Worm (Caenorhabditis elegans) whole organism, L3 larva: Measurements from ENCODE around the gene vab-23.
A peak's percentile ranks its signal among the peaks of the same experiment; 100 is the strongest.

Source experiments
- R02D3.7 ChIP-seq: fragments of 150-350 bp; optimal IDR thresholded peaks from 2 replicates; lab custom pipeline; 2014; ENCODE audit warnings: missing biosample characterization, missing genetic modification characterization
- aly-2 ChIP-seq: fragments of 150-350 bp; optimal IDR thresholded peaks from 2 replicates; lab custom pipeline; 2014; ENCODE audit warnings: missing biosample characterization, missing genetic modification characterization
- ceh-16 ChIP-seq: sonication (generic microtip); optimal IDR thresholded peaks from 2 replicates; lab custom pipeline; 2017; ENCODE audit warnings: missing biosample characterization, missing genetic modification characterization
- ceh-9 ChIP-seq: sonication (generic microtip); optimal IDR thresholded peaks from 2 replicates; lab custom pipeline; 2018; ENCODE audit warnings: missing biosample characterization, missing genetic modification characterization
- daf-12 ChIP-seq: fragments of 150-350 bp; optimal IDR thresholded peaks from 2 replicates; lab custom pipeline; 2014; ENCODE audit warnings: missing biosample characterization, missing genetic modification reagents, missing genetic modification characterization
- egl-27 ChIP-seq: sonication (generic microtip); optimal IDR thresholded peaks from 4 replicates; lab custom pipeline; 2017; ENCODE audit warnings: missing biosample characterization, missing genetic modification reagents, missing genetic modification characterization
- elt-1 ChIP-seq: fragments of 150-350 bp; optimal IDR thresholded peaks from 2 replicates; lab custom pipeline; 2014; ENCODE audit warnings: missing biosample characterization, missing genetic modification characterization
- elt-3 ChIP-seq, 3 experiments: fragments of 150-350 bp in 1 of 3; sonication (generic microtip) in 2 of 3; optimal IDR thresholded peaks; 2 replicates in 2 of 3; 4 replicates in 1 of 3; lab custom pipeline; 2014 to 2017; ENCODE audit warnings: missing biosample characterization in 3 of 3, missing genetic modification characterization in 3 of 3
- fkh-2 ChIP-seq: fragments of 150-350 bp; optimal IDR thresholded peaks from 2 replicates; lab custom pipeline; 2014; ENCODE audit warnings: missing biosample characterization, missing genetic modification reagents, missing genetic modification characterization
- jun-1 ChIP-seq: fragments of 150-350 bp; optimal IDR thresholded peaks from 2 replicates; lab custom pipeline; 2014; ENCODE audit warnings: missing biosample characterization, missing genetic modification reagents, missing genetic modification characterization
- lsy-12 ChIP-seq: sonication (generic microtip); optimal IDR thresholded peaks from 2 replicates; lab custom pipeline; 2016; ENCODE audit warnings: mild to moderate bottlenecking, missing genetic modification characterization, missing compliant biosample characterization
- mdl-1 ChIP-seq: fragments of 150-350 bp; optimal IDR thresholded peaks from 2 replicates; lab custom pipeline; 2014; ENCODE audit warnings: missing biosample characterization, missing genetic modification characterization
- mml-1 ChIP-seq: fragments of 150-350 bp; sonication (generic microtip); optimal IDR thresholded peaks from 3 replicates; lab custom pipeline; 2014; ENCODE audit warnings: missing biosample characterization, missing genetic modification characterization
- nhr-12 ChIP-seq: fragments of 150-350 bp; optimal IDR thresholded peaks from 2 replicates; lab custom pipeline; 2014; ENCODE audit warnings: missing biosample characterization, missing genetic modification characterization
- nhr-23 ChIP-seq: fragments of 150-350 bp; optimal IDR thresholded peaks from 2 replicates; lab custom pipeline; 2014; ENCODE audit warnings: missing biosample characterization, missing genetic modification reagents, missing genetic modification characterization
- nhr-25 ChIP-seq: sonication (generic microtip); optimal IDR thresholded peaks from 2 replicates; lab custom pipeline; 2017; ENCODE audit warnings: missing biosample characterization, missing genetic modification characterization
- nhr-43 ChIP-seq: sonication (generic microtip); optimal IDR thresholded peaks from 2 replicates; lab custom pipeline; 2016; ENCODE audit warnings: mild to moderate bottlenecking, missing genetic modification characterization, missing compliant biosample characterization; ENCODE audit not compliant: poor library complexity, severe bottlenecking
- nhr-67 ChIP-seq: fragments of 150-350 bp; optimal IDR thresholded peaks from 2 replicates; lab custom pipeline; 2014; ENCODE audit warnings: missing biosample characterization, missing genetic modification characterization
- nhr-76 ChIP-seq: fragments of 150-350 bp; sonication (generic microtip); optimal IDR thresholded peaks from 5 replicates; lab custom pipeline; 2014; ENCODE audit warnings: missing biosample characterization, missing genetic modification characterization
- nhr-77 ChIP-seq: fragments of 150-350 bp; optimal IDR thresholded peaks from 2 replicates; lab custom pipeline; 2014; ENCODE audit warnings: missing biosample characterization, missing genetic modification characterization
- pha-4 ChIP-seq: fragments of 150-350 bp; optimal IDR thresholded peaks from 2 replicates; lab custom pipeline; 2014; ENCODE audit warnings: missing biosample characterization, missing genetic modification reagents, missing genetic modification characterization
- pqm-1 ChIP-seq: fragments of 150-350 bp; optimal IDR thresholded peaks from 2 replicates; lab custom pipeline; 2017; ENCODE audit warnings: missing biosample characterization, missing genetic modification characterization, inconsistent platforms
- zag-1 ChIP-seq: fragments of 150-350 bp; optimal IDR thresholded peaks from 2 replicates; lab custom pipeline; 2014; ENCODE audit warnings: missing biosample characterization, missing genetic modification characterization
- ztf-11 ChIP-seq: fragments of 150-350 bp; optimal IDR thresholded peaks from 2 replicates; lab custom pipeline; 2014; ENCODE audit warnings: missing biosample characterization, missing genetic modification characterization
- ztf-4 ChIP-seq: fragments of 150-350 bp; optimal IDR thresholded peaks from 2 replicates; lab custom pipeline; 2014; ENCODE audit warnings: missing biosample characterization, missing genetic modification characterization

The vab-23 gene

ce11 chrII:11853108-11853507, 47.9 kb downstream of the vab-23 start:
- TF ChIP-seq pha-4 (tag; lab: Kevin White, UChicago) = no peak
- TF ChIP-seq nhr-12 (tag; lab: Kevin White, UChicago) = no peak
- no peak for TF ChIP-seq ztf-4 (tag; lab: Kevin White, UChicago)
- no peak for TF ChIP-seq ceh-9 (tag; lab: Kevin White, UChicago)
- TF ChIP-seq elt-1 (tag; lab: Kevin White, UChicago) = no peak
- no peak for TF ChIP-seq egl-27 (tag; lab: Kevin White, UChicago)
- TF ChIP-seq zag-1 (tag; lab: Kevin White, UChicago) = no peak
- no peak for TF ChIP-seq nhr-67 (tag; lab: Kevin White, UChicago)
- TF ChIP-seq nhr-43 (tag; lab: Kevin White, UChicago) = no peak
- TF ChIP-seq elt-3 (tag; optimal IDR thresholded peaks at IDR 0.05; lab: Kevin White, UChicago) = no peak
- TF ChIP-seq nhr-76 (tag; lab: Kevin White, UChicago) = no peak

- TF ChIP-seq mml-1 (tag; lab: Kevin White, UChicago) (no peak), pha-4 (tag; lab: Kevin White, UChicago) (no peak), nhr-23 (tag; lab: Kevin White, UChicago) (peak; percentile 69), nhr-25 (tag; lab: Kevin White, UChicago) (peak; percentile 70), ztf-11 (tag; lab: Kevin White, UChicago) (no peak), nhr-43 (tag; lab: Kevin White, UChicago) (peak; percentile 72)
Measured at ce11 chrII:11852191-11852901, 48.7 kb downstream of the vab-23 start.

ce11 chrII:11849572-11849971, 51.4 kb downstream of the vab-23 start:
- TF ChIP-seq daf-12 (tag; lab: Kevin White, UChicago) (no peak), nhr-23 (tag; lab: Kevin White, UChicago) (peak; percentile 30), jun-1 (tag; lab: Kevin White, UChicago) (no peak), R02D3.7 (tag; lab: Kevin White, UChicago) (no peak), pqm-1 (no peak), lsy-12 (no peak), mdl-1 (no peak), mml-1 (tag; lab: Kevin White, UChicago) (no peak), ceh-16 (tag; lab: Kevin White, UChicago) (no peak), elt-3 (tag; optimal IDR thresholded peaks at IDR 0.05; lab: Kevin White, UChicago) (peak in 1 of 3 experiments; percentile 24), ztf-4 (tag; lab: Kevin White, UChicago) (no peak), aly-2 (tag; lab: Kevin White, UChicago) (no peak), fkh-2 (tag; lab: Kevin White, UChicago) (no peak), pha-4 (tag; lab: Kevin White, UChicago) (no peak), nhr-77 (tag; lab: Kevin White, UChicago) (no peak), nhr-76 (tag; lab: Kevin White, UChicago) (peak; percentile 76)
